Worm (Caenorhabditis elegans): Measurements from ENCODE around the gene algn-3.

algn-3 gene

DNA sequence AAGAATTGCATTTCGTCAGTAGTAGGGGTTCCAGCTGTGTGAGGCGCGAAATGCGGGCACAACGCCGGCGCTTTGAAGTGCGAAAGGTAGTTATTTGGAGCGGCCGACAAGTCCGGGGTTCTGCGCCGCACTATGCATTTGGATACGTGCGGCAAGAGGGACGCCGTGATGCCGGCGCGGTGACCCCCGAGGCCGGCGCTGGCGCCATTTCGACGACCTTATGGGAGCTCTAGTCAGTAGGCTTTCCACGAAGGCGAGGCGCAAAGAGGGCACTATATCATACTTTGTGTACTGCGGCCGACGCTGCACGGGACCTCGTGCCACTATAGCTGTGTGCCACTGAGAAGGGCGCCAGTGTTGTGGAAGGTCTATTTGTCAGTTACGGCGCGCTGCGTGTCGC, 35.8 kb downstream of the algn-3 start:
- TF ChIP-seq sdc-2 (tag; optimal IDR thresholded peaks at IDR 0.05) (peak; percentile 17), elt-4 (tag; optimal IDR thresholded peaks at IDR 0.05) (peak; percentile 46), pha-4 (tag; optimal IDR thresholded peaks at IDR 0.05) (no peak)

DNA sequence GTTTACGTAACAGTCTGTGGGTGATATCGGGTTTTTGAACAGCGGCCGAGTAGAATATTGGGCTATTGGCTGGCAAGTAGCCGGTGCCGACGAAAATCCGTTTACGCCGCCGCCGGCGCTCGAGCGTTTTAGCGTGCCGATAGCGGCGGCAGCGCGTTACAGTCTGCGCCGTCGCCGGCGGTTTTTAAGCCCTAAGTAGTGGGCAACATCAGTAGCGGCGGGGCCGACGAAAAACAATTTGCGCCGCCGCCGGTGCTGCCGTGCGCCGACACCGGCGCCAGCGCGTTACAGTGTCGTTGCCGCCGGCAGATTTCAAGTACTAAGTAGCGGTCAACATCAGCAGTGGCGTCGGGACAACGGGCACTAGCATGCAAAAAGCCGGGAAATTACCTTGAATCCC, 36.8 kb downstream of the algn-3 start:
- TF ChIP-seq unc-86 (tag; optimal IDR thresholded peaks at IDR 0.05) (no peak), elt-2 (tag; optimal IDR thresholded peaks at IDR 0.05) (no peak), ceh-48 (tag; optimal IDR thresholded peaks at IDR 0.05) (no peak), lim-6 (tag; optimal IDR thresholded peaks at IDR 0.05) (no peak), sox-4 (tag; optimal IDR thresholded peaks at IDR 0.05) (no peak)

DNA sequence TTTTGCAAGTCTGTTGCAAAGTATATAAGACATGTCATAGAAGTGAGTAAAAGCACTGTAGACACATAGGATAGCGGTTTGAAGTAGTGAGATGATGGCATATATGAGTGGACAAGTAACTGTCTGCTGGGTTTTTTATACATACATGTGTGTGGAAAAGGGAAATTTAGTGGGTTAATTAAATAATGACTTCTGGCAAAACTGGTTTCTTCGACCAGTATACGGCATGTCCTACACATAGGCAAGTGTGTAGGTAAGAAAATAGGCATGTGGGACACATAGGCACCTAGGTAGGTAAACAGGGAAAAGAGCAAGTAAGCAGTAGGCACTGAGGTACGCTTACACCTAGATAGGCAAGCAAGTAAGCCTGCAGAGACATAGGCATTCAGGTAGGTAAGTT, 38.0 kb downstream of the algn-3 start, which contains the start of gene col-87:
Gene col-87, minus strand, starts transcription at position 101 of the 400 bp plus-strand sequence.
- TF ChIP-seq gmeb-2 (tag; optimal IDR thresholded peaks at IDR 0.05) (no peak), ceh-19 (GFP tag; optimal IDR thresholded peaks at IDR 0.05) (no peak), Y22D7AL.16 (tag; optimal IDR thresholded peaks at IDR 0.05) (no peak), unc-42 (tag; optimal IDR thresholded peaks at IDR 0.05) (no peak), ahr-1 (tag; optimal IDR thresholded peaks at IDR 0.05) (no peak), ttx-3 (tag; optimal IDR thresholded peaks at IDR 0.05) (no peak), odd-2 (tag; optimal IDR thresholded peaks at IDR 0.05) (no peak), hlh-8 (tag; optimal IDR thresholded peaks at IDR 0.05) (no peak)

DNA sequence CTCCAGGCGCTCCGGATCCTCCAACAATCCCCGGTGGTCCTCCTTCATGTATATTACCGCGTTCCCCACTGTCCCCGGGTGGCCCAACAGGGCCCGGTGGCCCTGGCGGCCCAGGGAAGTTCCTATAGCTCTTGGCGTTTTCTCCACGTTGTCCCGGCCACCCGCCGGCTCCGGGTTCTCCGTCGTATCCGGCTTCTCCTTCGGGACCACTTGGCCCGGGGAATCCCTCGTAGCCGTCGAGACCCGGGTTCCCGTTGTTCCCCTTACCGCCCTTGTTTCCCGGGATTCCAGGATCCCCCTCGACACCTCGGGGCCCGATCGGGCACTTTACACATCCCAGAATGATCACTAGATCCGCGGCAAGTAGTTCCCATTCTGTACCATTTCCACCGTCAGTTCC, 41.5 kb downstream of the algn-3 start:
- TF ChIP-seq pat-9 (tag; optimal IDR thresholded peaks at IDR 0.05) (no peak), odd-2 (tag; optimal IDR thresholded peaks at IDR 0.05) (no peak), npax-4 (tag; optimal IDR thresholded peaks at IDR 0.05) (no peak), sox-2 (GFP tag; IDR thresholded peaks at IDR 0.05) (no peak), sdc-2 (tag; optimal IDR thresholded peaks at IDR 0.05) (no peak), hlh-6 (tag; optimal IDR thresholded peaks at IDR 0.05) (no peak), T23F11.4 (GFP tag; optimal IDR thresholded peaks at IDR 0.05) (no peak), madf-2 (tag; optimal IDR thresholded peaks at IDR 0.05) (no peak), pag-3 (tag; optimal IDR thresholded peaks at IDR 0.05; ENCODE audit: borderline replicate concordance) (no peak), Y22D7AL.16 (tag; optimal IDR thresholded peaks at IDR 0.05) (no peak), pros-1 (tag; optimal IDR thresholded peaks at IDR 0.05) (no peak), ahr-1 (tag; optimal IDR thresholded peaks at IDR 0.05) (no peak), F13H6.1 (tag; optimal IDR thresholded peaks at IDR 0.05) (no peak), nfya-1 (tag; optimal IDR thresholded peaks at IDR 0.05) (no peak), pax-1 (tag; optimal IDR thresholded peaks at IDR 0.05) (no peak)

DNA sequence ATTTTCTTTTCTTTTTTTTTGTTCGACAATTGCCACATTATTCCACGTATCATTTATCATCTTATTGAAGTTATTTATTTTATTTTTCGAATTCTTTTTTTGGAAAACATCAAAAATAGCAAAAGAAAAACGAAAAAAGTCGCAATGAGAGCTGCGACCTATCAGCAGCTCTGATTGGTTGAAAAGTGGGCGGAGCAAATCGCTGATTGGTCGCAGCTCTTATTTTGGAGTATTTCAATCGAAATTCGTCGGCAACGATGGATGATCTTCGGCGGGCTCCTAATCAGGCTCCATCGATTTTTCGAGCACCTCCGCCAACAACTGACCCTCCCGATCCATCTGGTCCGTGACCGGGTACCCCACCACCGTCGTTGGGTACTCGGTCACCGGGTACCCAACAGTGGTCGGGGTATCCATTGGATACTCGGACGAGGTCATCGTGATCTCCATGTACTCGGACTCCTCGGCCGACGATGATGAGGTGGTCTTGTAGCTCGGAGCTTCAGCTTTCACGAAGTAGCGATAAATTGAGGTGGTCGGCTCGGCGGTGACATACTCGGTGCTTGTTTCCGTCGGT, 42.7 kb downstream of the algn-3 start:
- TF ChIP-seq ceh-45 (GFP tag; IDR thresholded peaks at IDR 0.05): no peak
- peak; percentile 93 for TF ChIP-seq nfya-1 (tag; optimal IDR thresholded peaks at IDR 0.05)

DNA sequence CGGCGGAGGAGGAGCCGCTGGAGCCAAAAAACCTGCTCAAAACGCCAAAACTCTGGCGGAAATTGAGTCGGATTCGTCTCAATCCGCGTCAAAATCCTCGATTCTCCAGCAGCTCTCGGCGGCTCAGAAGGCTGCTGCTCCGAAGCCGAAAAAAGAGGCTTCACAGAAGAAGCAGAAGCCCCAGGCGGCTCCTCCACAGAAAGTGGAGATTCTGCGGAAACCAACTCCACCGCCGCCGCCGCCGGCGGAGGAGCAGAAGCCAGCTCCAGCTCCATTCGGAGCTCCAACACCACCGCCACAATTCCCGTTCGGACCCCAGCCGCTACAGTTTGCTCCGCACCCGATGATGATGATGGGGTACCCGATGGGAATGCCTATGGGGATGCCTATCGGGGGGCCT, 45.7 kb downstream of the algn-3 start:
- TF ChIP-seq gmeb-2 (tag; optimal IDR thresholded peaks at IDR 0.05) (no peak), syd-9 (tag; optimal IDR thresholded peaks at IDR 0.05) (no peak), ceh-45 (GFP tag; IDR thresholded peaks at IDR 0.05) (no peak)

DNA sequence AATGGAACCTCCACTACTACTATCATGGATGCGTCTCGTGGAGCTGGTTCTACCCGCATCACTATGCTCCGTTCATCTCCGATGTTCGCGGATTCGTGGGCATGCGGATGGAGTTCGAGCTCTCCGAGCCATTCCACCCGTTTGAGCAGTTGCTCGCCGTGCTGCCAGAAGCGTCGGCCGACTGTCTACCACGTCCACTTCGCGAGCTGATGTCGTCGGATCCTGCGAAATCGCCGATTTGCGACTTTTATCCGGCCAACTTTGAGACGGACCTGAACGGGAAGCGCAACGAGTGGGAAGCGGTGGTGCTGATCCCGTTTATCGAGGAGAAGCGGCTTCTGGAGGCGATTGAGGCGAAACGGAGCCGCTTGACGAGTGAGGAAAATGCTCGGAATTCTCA, 54.8 kb downstream of the algn-3 start:
- TF ChIP-seq pha-2 (tag; optimal IDR thresholded peaks at IDR 0.05) (no peak), mec-3 (tag; optimal IDR thresholded peaks at IDR 0.05; ENCODE audit: borderline replicate concordance) (peak; percentile 4)

Data from whole organism, late embryonic.